Fruit fly (Drosophila melanogaster) whole organism, embryonic: Measurements from ENCODE around the gene CG3679.
A peak's percentile ranks its signal among the peaks of the same experiment; 100 is the strongest.

ENCODE experiments used
- ATbp ChIP-seq: fragments of 200-800 bp; sonication (Bioruptor generic); optimal IDR thresholded peaks from 2 replicates; lab custom pipeline; 2017; ENCODE audit warnings: missing biosample characterization, mild to moderate bottlenecking, missing genetic modification characterization, missing genetic modification reagents
- Atf-2 ChIP-seq: fragments of 200-800 bp; sonication (Bioruptor generic); optimal IDR thresholded peaks from 2 replicates; lab custom pipeline; 2016; ENCODE audit warnings: missing biosample characterization, missing genetic modification characterization
- Bdp1 ChIP-seq: fragments of 200-800 bp; sonication (Bioruptor generic); optimal IDR thresholded peaks from 3 replicates; lab custom pipeline; 2016; ENCODE audit warnings: missing biosample characterization, missing genetic modification characterization
- CG1024 ChIP-seq: fragments of 200-800 bp; sonication (Bioruptor generic); IDR thresholded peaks from 2 replicates; pipeline ENCODE4 v1.3.6; 2022; ENCODE audit warnings: missing biosample characterization, missing genetic modification characterization
- CG10321 ChIP-seq: fragments of 200-800 bp; sonication (Bioruptor generic); IDR thresholded peaks from 2 replicates; pipeline ENCODE4 v1.3.6; 2022; ENCODE audit warnings: missing biosample characterization, missing genetic modification characterization
- CG10366 ChIP-seq: fragments of 200-800 bp; sonication (Bioruptor generic); IDR thresholded peaks from 2 replicates; pipeline ENCODE4 v1.3.6; 2022; ENCODE audit warnings: missing biosample characterization, missing genetic modification characterization
- CG11085 ChIP-seq: fragments of 200-800 bp; sonication (Bioruptor generic); IDR thresholded peaks from 2 replicates; pipeline ENCODE4 v1.3.6; 2022; ENCODE audit warnings: missing biosample characterization, missing genetic modification characterization
- CG12155 ChIP-seq: fragments of 200-800 bp; sonication (Bioruptor generic); optimal IDR thresholded peaks from 3 replicates; lab custom pipeline; 2016; ENCODE audit warnings: missing biosample characterization, missing genetic modification characterization
- CG12299 ChIP-seq: fragments of 200-800 bp; sonication (Bioruptor generic); optimal IDR thresholded peaks from 2 replicates; lab custom pipeline; 2018; ENCODE audit warnings: missing biosample characterization, mild to moderate bottlenecking, missing genetic modification characterization
- CG13123 ChIP-seq: fragments of 200-800 bp; sonication (Bioruptor generic); optimal IDR thresholded peaks from 2 replicates; lab custom pipeline; 2016; ENCODE audit warnings: missing biosample characterization, missing genetic modification characterization
- CG14965 ChIP-seq: fragments of 200-800 bp; sonication (Bioruptor generic); optimal IDR thresholded peaks from 2 replicates; lab custom pipeline; 2016; ENCODE audit warnings: missing biosample characterization, missing genetic modification characterization, borderline replicate concordance
- CG1603 ChIP-seq: fragments of 200-800 bp; sonication (Bioruptor generic); optimal IDR thresholded peaks from 2 replicates; lab custom pipeline; 2019; ENCODE audit warnings: missing biosample characterization, mild to moderate bottlenecking, missing genetic modification characterization, moderate library complexity
- CG17829 ChIP-seq: fragments of 200-800 bp; optimal IDR thresholded peaks from 2 replicates; lab custom pipeline; 2019; ENCODE audit warnings: missing biosample characterization, mild to moderate bottlenecking, missing genetic modification characterization, moderate library complexity
- CG18764 ChIP-seq: fragments of 200-800 bp; sonication (Bioruptor generic); optimal IDR thresholded peaks from 3 replicates; lab custom pipeline; 2016; ENCODE audit warnings: missing biosample characterization, missing genetic modification characterization
- CG32532 ChIP-seq: fragments of 200-800 bp; sonication (Bioruptor generic); IDR thresholded peaks from 2 replicates; pipeline ENCODE4 v1.3.6; 2022; ENCODE audit warnings: missing biosample characterization, missing genetic modification characterization
- CG4854 ChIP-seq: fragments of 200-800 bp; sonication (Bioruptor generic); optimal IDR thresholded peaks from 2 replicates; lab custom pipeline; 2016; ENCODE audit warnings: missing biosample characterization, missing genetic modification characterization, inconsistent platforms
- CG6791 ChIP-seq: fragments of 200-800 bp; sonication (Bioruptor generic); IDR thresholded peaks from 3 replicates; pipeline ENCODE4 v1.3.6; 2022; ENCODE audit warnings: missing biosample characterization, missing genetic modification characterization; ENCODE audit not compliant: partially characterized antibody
- CG6813 ChIP-seq: fragments of 200-800 bp; sonication (Bioruptor generic); optimal IDR thresholded peaks from 2 replicates; lab custom pipeline; 2017; ENCODE audit warnings: missing biosample characterization, missing genetic modification characterization, mild to moderate bottlenecking, moderate library complexity, missing genetic modification reagents
- CG7357 ChIP-seq: fragments of 200-800 bp; sonication (Bioruptor generic); IDR thresholded peaks from 3 replicates; pipeline ENCODE4 v1.3.6; 2022; ENCODE audit warnings: missing biosample characterization, missing genetic modification characterization
- CG7786 ChIP-seq: fragments of 200-800 bp; sonication (Bioruptor generic); optimal IDR thresholded peaks from 2 replicates; lab custom pipeline; 2016; ENCODE audit warnings: missing biosample characterization, missing genetic modification characterization
- CG7928 ChIP-seq: fragments of 200-800 bp; sonication (Bioruptor generic); optimal IDR thresholded peaks from 2 replicates; lab custom pipeline; 2017; ENCODE audit warnings: missing biosample characterization, mild to moderate bottlenecking, missing genetic modification characterization
- CG9727 ChIP-seq: fragments of 200-800 bp; sonication (Bioruptor generic); optimal IDR thresholded peaks from 3 replicates; lab custom pipeline; 2017; ENCODE audit warnings: missing biosample characterization, mild to moderate bottlenecking, missing genetic modification characterization
- CG9797 ChIP-seq: fragments of 200-800 bp; sonication (Bioruptor generic); optimal IDR thresholded peaks from 3 replicates; lab custom pipeline; 2018; ENCODE audit warnings: missing biosample characterization, mild to moderate bottlenecking, missing genetic modification characterization
- CrebB ChIP-seq: fragments of 200-800 bp; sonication (Bioruptor generic); optimal IDR thresholded peaks from 3 replicates; lab custom pipeline; 2018; ENCODE audit warnings: missing biosample characterization, mild to moderate bottlenecking, missing genetic modification characterization
- D19A ChIP-seq: fragments of 200-800 bp; optimal IDR thresholded peaks from 3 replicates; lab custom pipeline; 2019; ENCODE audit warnings: missing biosample characterization, mild to moderate bottlenecking, missing genetic modification characterization, moderate library complexity
- Dll ChIP-seq: fragments of 200-800 bp; sonication (Bioruptor generic); IDR thresholded peaks from 4 replicates; pipeline ENCODE4 v1.3.6; 2022; ENCODE audit warnings: missing biosample characterization, missing genetic modification characterization; ENCODE audit not compliant: partially characterized antibody
- Doc2 ChIP-seq: fragments of 200-800 bp; sonication (Bioruptor generic); IDR thresholded peaks from 2 replicates; pipeline ENCODE4 v1.3.6; 2022; ENCODE audit warnings: missing biosample characterization, missing genetic modification characterization
- Doc3 ChIP-seq: fragments of 200-800 bp; sonication (Bioruptor generic); IDR thresholded peaks from 3 replicates; pipeline ENCODE4 v1.3.6; 2022; ENCODE audit warnings: missing biosample characterization, missing genetic modification characterization; ENCODE audit not compliant: partially characterized antibody
- Drgx ChIP-seq: fragments of 200-800 bp; sonication (Bioruptor generic); IDR thresholded peaks from 2 replicates; pipeline ENCODE4 v1.3.6; 2022; ENCODE audit warnings: missing biosample characterization, missing genetic modification characterization
- Gsc ChIP-seq: fragments of 200-800 bp; sonication (Bioruptor generic); IDR thresholded peaks from 2 replicates; pipeline ENCODE4 v1.3.6; 2022; ENCODE audit warnings: missing biosample characterization, missing genetic modification characterization
- H15 ChIP-seq: fragments of 200-800 bp; sonication (Bioruptor generic); IDR thresholded peaks from 3 replicates; pipeline ENCODE4 v1.3.6; 2022; ENCODE audit warnings: missing biosample characterization, missing genetic modification characterization
- HLH4C ChIP-seq: fragments of 200-800 bp; sonication (Bioruptor generic); IDR thresholded peaks from 3 replicates; pipeline ENCODE4 v1.3.6; 2022; ENCODE audit warnings: missing biosample characterization, missing genetic modification characterization; ENCODE audit not compliant: partially characterized antibody
- Lhr ChIP-seq: fragments of 200-800 bp; sonication (Bioruptor generic); optimal IDR thresholded peaks from 3 replicates; lab custom pipeline; 2017; ENCODE audit warnings: mild to moderate bottlenecking, missing biosample characterization, missing genetic modification reagents, missing genetic modification characterization
- Mrtf ChIP-seq: fragments of 200-800 bp; sonication (Bioruptor generic); IDR thresholded peaks from 3 replicates; pipeline ENCODE4 v1.3.6; 2022; ENCODE audit warnings: missing biosample characterization, missing genetic modification characterization
- NC2α ChIP-seq: fragments of 200-800 bp; sonication (Bioruptor generic); optimal IDR thresholded peaks from 2 replicates; lab custom pipeline; 2016; ENCODE audit warnings: missing biosample characterization, missing genetic modification characterization
- NC2β ChIP-seq: fragments of 200-800 bp; sonication (Bioruptor generic); optimal IDR thresholded peaks from 2 replicates; lab custom pipeline; 2016; ENCODE audit warnings: missing biosample characterization, missing genetic modification characterization
- Ptx1 ChIP-seq: fragments of 200-800 bp; sonication (Bioruptor generic); IDR thresholded peaks from 2 replicates; pipeline ENCODE4 v1.3.6; 2022; ENCODE audit warnings: missing biosample characterization, missing genetic modification characterization
- Usf ChIP-seq: fragments of 200-800 bp; sonication (Bioruptor generic); optimal IDR thresholded peaks from 2 replicates; lab custom pipeline; 2017; ENCODE audit warnings: missing genotype, missing biosample characterization, missing genetic modification characterization
- abd-A ChIP-seq: fragments of 200-800 bp; sonication (Bioruptor generic); optimal IDR thresholded peaks from 3 replicates; lab custom pipeline; 2019; ENCODE audit warnings: missing biosample characterization, mild to moderate bottlenecking, missing genetic modification characterization, moderate library complexity
- ara ChIP-seq: fragments of 200-800 bp; sonication (Bioruptor generic); IDR thresholded peaks from 2 replicates; pipeline ENCODE4 v1.3.6; 2022; ENCODE audit warnings: missing biosample characterization, missing genetic modification characterization
- bbx ChIP-seq: fragments of 200-800 bp; sonication (Bioruptor generic); IDR thresholded peaks from 2 replicates; pipeline ENCODE4 v1.3.6; 2022; ENCODE audit warnings: missing biosample characterization, missing genetic modification characterization; ENCODE audit not compliant: partially characterized antibody
- chif ChIP-seq, 2 experiments: fragments of 200-800 bp; sonication (Bioruptor generic); optimal IDR thresholded peaks; 3 replicates each; lab custom pipeline; 2016; ENCODE audit warnings: missing biosample characterization in 2 of 2, missing genetic modification characterization in 2 of 2
- da ChIP-seq: fragments of 200-800 bp; sonication (Bioruptor generic); optimal IDR thresholded peaks from 2 replicates; lab custom pipeline; 2016; ENCODE audit warnings: missing biosample characterization, missing genetic modification characterization
- danr ChIP-seq: fragments of 200-800 bp; sonication (Bioruptor generic); IDR thresholded peaks from 2 replicates; pipeline ENCODE4 v1.3.6; 2022; ENCODE audit warnings: missing biosample characterization, missing genetic modification characterization
- lmd ChIP-seq: fragments of 200-800 bp; sonication (Bioruptor generic); IDR thresholded peaks from 2 replicates; pipeline ENCODE4 v1.3.6; 2022; ENCODE audit warnings: missing biosample characterization, missing genetic modification characterization
- maf-S ChIP-seq: fragments of 200-800 bp; sonication (Bioruptor generic); optimal IDR thresholded peaks from 2 replicates; lab custom pipeline; 2016; ENCODE audit warnings: missing biosample characterization, missing genetic modification characterization
- peb ChIP-seq: fragments of 200-800 bp; sonication (Bioruptor generic); IDR thresholded peaks from 2 replicates; pipeline ENCODE4 v1.3.6; 2022; ENCODE audit warnings: missing biosample characterization, missing genetic modification characterization
- pnt ChIP-seq: fragments of 200-800 bp; sonication (Bioruptor generic); optimal IDR thresholded peaks from 3 replicates; lab custom pipeline; 2016; ENCODE audit warnings: missing biosample characterization, missing genetic modification characterization
- psq ChIP-seq: fragments of 200-800 bp; sonication (Bioruptor generic); optimal IDR thresholded peaks from 2 replicates; lab custom pipeline; 2017; ENCODE audit warnings: missing biosample characterization, missing genetic modification characterization
- tx ChIP-seq: fragments of 200-800 bp; sonication (Bioruptor generic); optimal IDR thresholded peaks from 2 replicates; lab custom pipeline; 2016; ENCODE audit warnings: missing biosample characterization, missing genetic modification characterization
- zfh2 ChIP-seq: fragments of 200-800 bp; sonication (Bioruptor generic); optimal IDR thresholded peaks from 2 replicates; lab custom pipeline; 2016; ENCODE audit warnings: missing biosample characterization, missing genetic modification characterization

The CG3679 gene

DNA sequence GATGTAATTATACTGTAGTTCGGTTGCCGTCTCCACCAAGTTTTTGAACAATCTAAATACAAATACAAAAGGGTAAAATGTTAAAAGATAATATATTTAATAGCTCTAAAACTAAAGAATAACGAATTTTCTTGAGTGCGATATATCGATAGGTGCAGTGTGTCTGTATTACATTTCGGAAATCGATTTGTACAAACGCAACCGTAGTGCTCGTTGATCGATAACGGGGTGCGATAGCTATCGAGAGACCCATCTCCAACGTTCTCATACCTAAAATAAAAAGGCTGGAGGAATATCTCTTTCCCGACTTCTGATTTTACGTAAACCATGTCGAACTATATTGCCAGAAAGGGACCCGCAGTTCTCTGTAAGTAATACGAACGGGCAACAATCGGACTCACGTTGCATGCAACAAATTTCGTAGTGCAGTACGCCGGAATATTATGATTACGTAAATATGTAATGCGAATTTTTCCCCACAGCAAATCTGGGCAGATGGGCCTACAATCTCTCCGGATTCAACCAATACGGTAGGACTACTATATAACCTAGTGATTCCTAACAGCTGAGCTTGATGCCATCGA lies 17.5 kb upstream of the CG3679 start, which contains the start of gene UQCR-14 (continued):
- TF ChIP-seq Gsc (no peak), CG9797 (peak; percentile 71), Doc2 (GFP tag; lab: Robert Waterston, UW) (no peak), Mrtf (GFP tag; lab: Robert Waterston, UW) (no peak), CG11085 (GFP tag; lab: Robert Waterston, UW) (no peak), CG6791 (GFP tag; lab: Robert Waterston, UW) (peak; percentile 99), CG10321 (no peak), maf-S (GFP tag; lab: Kevin White, UChicago) (no peak), chif (GFP tag; optimal IDR thresholded peaks at IDR 0.05; lab: Kevin White, UChicago) (no peak), CG7786 (GFP tag; lab: Kevin White, UChicago) (no peak), da (no peak), Usf (GFP tag; lab: Kevin White, UChicago) (no peak), CG12299 (no peak), NC2α (no peak), abd-A (tag; lab: Kevin White, UChicago) (no peak), CG13123 (no peak), lmd (GFP tag; lab: Robert Waterston, UW) (no peak), pnt (GFP tag; lab: Kevin White, UChicago) (no peak), CG10366 (GFP tag; lab: Robert Waterston, UW) (peak; percentile 17; the same call in 1 of the 2 replicates), CG7928 (GFP tag; lab: Kevin White, UChicago) (peak; percentile 17), HLH4C (GFP tag; lab: Robert Waterston, UW) (peak; percentile 96), Dll (GFP tag; lab: Robert Waterston, UW) (peak; percentile 94), CG14965 (no peak), Ptx1 (no peak), danr (GFP tag; lab: Robert Waterston, UW) (no peak), Atf-2 (GFP tag; lab: Kevin White, UChicago) (no peak), D19A (tag; lab: Kevin White, UChicago) (peak; percentile 12), zfh2 (peak; percentile 4), Doc3 (peak; percentile 89), peb (GFP tag; lab: Robert Waterston, UW) (no peak), CG1024 (GFP tag; lab: Robert Waterston, UW) (no peak), CG12155 (peak; percentile 6), ara (no peak), CG17829 (tag; lab: Kevin White, UChicago) (peak; percentile 61), ATbp (GFP tag; lab: Kevin White, UChicago) (no peak), CG1603 (tag; lab: Kevin White, UChicago) (peak; percentile 73), H15 (GFP tag; lab: Robert Waterston, UW) (no peak), psq (GFP tag; lab: Kevin White, UChicago) (no peak), tx (GFP tag; lab: Kevin White, UChicago) (no peak), NC2β (GFP tag; lab: Kevin White, UChicago) (no peak), CrebB (tag; lab: Kevin White, UChicago) (no peak), bbx (GFP tag; lab: Robert Waterston, UW) (peak; percentile 99), CG32532 (GFP tag; lab: Robert Waterston, UW) (peak; percentile 53), CG9727 (GFP tag; lab: Kevin White, UChicago) (no peak), CG4854 (peak; percentile 38), Bdp1 (GFP tag; lab: Kevin White, UChicago) (no peak), Drgx (GFP tag; lab: Robert Waterston, UW) (no peak), CG6813 (GFP tag; lab: Kevin White, UChicago) (no peak), CG18764 (peak; percentile 12), Lhr (GFP tag; lab: Kevin White, UChicago) (peak; percentile 66), CG7357 (GFP tag; lab: Robert Waterston, UW) (no peak)
